Worm (Caenorhabditis elegans): ENCODE measurements around the gene T04A8.8.

Gene T04A8.8

ce11 chrIII:4666753-4667400 lies 26.9 kb upstream of the T04A8.8 start (continued):
- no peak; the same call in 1 of the 2 replicates for TF ChIP-seq sox-2 (GFP tag; IDR thresholded peaks at IDR 0.05)
- TF ChIP-seq fax-1 (tag; optimal IDR thresholded peaks at IDR 0.05): no peak
- TF ChIP-seq unc-55 (GFP tag; optimal IDR thresholded peaks at IDR 0.05): peak; percentile 48
- no peak for TF ChIP-seq elt-4 (tag; optimal IDR thresholded peaks at IDR 0.05)
- peak; percentile 48 for TF ChIP-seq sdc-2 (tag; optimal IDR thresholded peaks at IDR 0.05)
- no peak for TF ChIP-seq ceh-45 (GFP tag; IDR thresholded peaks at IDR 0.05)
- TF ChIP-seq ceh-9 (tag; optimal IDR thresholded peaks at IDR 0.05): no peak
- no peak for TF ChIP-seq zip-5 (tag; optimal IDR thresholded peaks at IDR 0.05)
- no peak for TF ChIP-seq gmeb-2 (tag; optimal IDR thresholded peaks at IDR 0.05)
- TF ChIP-seq odd-2 (tag; optimal IDR thresholded peaks at IDR 0.05): no peak
- TF ChIP-seq lin-11 (tag; optimal IDR thresholded peaks at IDR 0.05): no peak
- no peak for TF ChIP-seq lim-6 (tag; optimal IDR thresholded peaks at IDR 0.05)
- no peak for TF ChIP-seq unc-86 (tag; optimal IDR thresholded peaks at IDR 0.05)
- TF ChIP-seq T23F11.4 (GFP tag; optimal IDR thresholded peaks at IDR 0.05): peak; percentile 99
- TF ChIP-seq nhr-232 (tag; optimal IDR thresholded peaks at IDR 0.05): no peak
- no peak for TF ChIP-seq fkh-6 (tag; optimal IDR thresholded peaks at IDR 0.05)
- no peak for TF ChIP-seq npax-4 (tag; optimal IDR thresholded peaks at IDR 0.05)
- TF ChIP-seq ama-1 (optimal IDR thresholded peaks at IDR 0.05): no peak

- no peak for TF ChIP-seq ttx-3 (tag; optimal IDR thresholded peaks at IDR 0.05)
- no peak for TF ChIP-seq elt-4 (tag; optimal IDR thresholded peaks at IDR 0.05)
- TF ChIP-seq T23F11.4 (GFP tag; optimal IDR thresholded peaks at IDR 0.05): peak; percentile 7
- peak; percentile 35 for TF ChIP-seq elt-2 (tag; optimal IDR thresholded peaks at IDR 0.05)
- no peak for TF ChIP-seq C38D4.7 (GFP tag; optimal IDR thresholded peaks at IDR 0.05)
Measured at ce11 chrIII:4668073-4668472, 25.7 kb upstream of the T04A8.8 start.

ce11 chrIII:4671491-4671890 lies 22.3 kb upstream of the T04A8.8 start, which contains the start of gene T23F11.11:
Gene T23F11.11 (minus strand): TSS chrIII:4671591.
- no peak for TF ChIP-seq elt-2 (tag; optimal IDR thresholded peaks at IDR 0.05)
- no peak for TF ChIP-seq fax-1 (tag; optimal IDR thresholded peaks at IDR 0.05)
- no peak for TF ChIP-seq odd-2 (tag; optimal IDR thresholded peaks at IDR 0.05)
- TF ChIP-seq ceh-34 (tag; optimal IDR thresholded peaks at IDR 0.05): no peak
- TF ChIP-seq C38D4.7 (GFP tag; optimal IDR thresholded peaks at IDR 0.05): no peak
- no peak for TF ChIP-seq hlh-13 (GFP tag; optimal IDR thresholded peaks at IDR 0.05)
- TF ChIP-seq hlh-8 (tag; optimal IDR thresholded peaks at IDR 0.05): no peak
- TF ChIP-seq nhr-232 (tag; optimal IDR thresholded peaks at IDR 0.05): no peak
- TF ChIP-seq ceh-22 (tag; optimal IDR thresholded peaks at IDR 0.05): no peak
- no peak for TF ChIP-seq ref-2 (tag; optimal IDR thresholded peaks at IDR 0.05)
- no peak for TF ChIP-seq ttx-3 (tag; optimal IDR thresholded peaks at IDR 0.05)
- TF ChIP-seq T23F11.4 (GFP tag; optimal IDR thresholded peaks at IDR 0.05): no peak
- no peak for TF ChIP-seq ceh-2 (tag; optimal IDR thresholded peaks at IDR 0.05)
- no peak for TF ChIP-seq unc-55 (GFP tag; optimal IDR thresholded peaks at IDR 0.05)
- TF ChIP-seq hlh-15 (tag; optimal IDR thresholded peaks at IDR 0.05): no peak
- TF ChIP-seq dmd-4 (tag; optimal IDR thresholded peaks at IDR 0.05; ENCODE audit: borderline replicate concordance): no peak
- no peak for TF ChIP-seq npax-4 (tag; optimal IDR thresholded peaks at IDR 0.05)
- no peak for TF ChIP-seq hlh-30 (tag; optimal IDR thresholded peaks at IDR 0.05; ENCODE audit: insufficient read depth)
- TF ChIP-seq pag-3 (tag; optimal IDR thresholded peaks at IDR 0.05; ENCODE audit: borderline replicate concordance): no peak
- TF ChIP-seq pax-1 (tag; optimal IDR thresholded peaks at IDR 0.05): no peak

ce11 chrIII:4671949-4672348 lies 21.8 kb upstream of the T04A8.8 start, which contains the start of gene srg-13:
Gene srg-13 (plus strand): TSS chrIII:4672249.
- TF ChIP-seq tbx-7 (tag; optimal IDR thresholded peaks at IDR 0.05): no peak

- no peak for TF ChIP-seq K09A11.1 (tag; optimal IDR thresholded peaks at IDR 0.05; ENCODE audit: insufficient read depth)
- TF ChIP-seq K02D7.2 (tag; optimal IDR thresholded peaks at IDR 0.05): no peak
- TF ChIP-seq pax-1 (tag; optimal IDR thresholded peaks at IDR 0.05): no peak
- TF ChIP-seq sdc-2 (tag; optimal IDR thresholded peaks at IDR 0.05): no peak
- TF ChIP-seq F13H6.1 (tag; optimal IDR thresholded peaks at IDR 0.05): no peak
- no peak for TF ChIP-seq T23F11.4 (GFP tag; optimal IDR thresholded peaks at IDR 0.05)
- TF ChIP-seq ceh-9 (tag; optimal IDR thresholded peaks at IDR 0.05): no peak
- TF ChIP-seq odd-2 (tag; optimal IDR thresholded peaks at IDR 0.05): no peak
Measured at ce11 chrIII:4677466-4677865, 16.3 kb upstream of the T04A8.8 start, which contains the start of gene srg-10. Gene srg-10 (plus strand): TSS chrIII:4677766.
